Worm (Caenorhabditis elegans) whole organism, L4/young adult: Measurements from ENCODE around the gene mppb-1.

Source experiments
- W03F9.2 ChIP-seq: fragments of 150-350 bp; optimal IDR thresholded peaks from 2 replicates; lab custom pipeline; 2014; ENCODE audit warnings: missing biosample characterization, missing genetic modification characterization
- him-1 ChIP-seq: sonication (generic microtip); optimal IDR thresholded peaks from 2 replicates; lab custom pipeline; 2016; ENCODE audit warnings: missing genotype, missing genetic modification reagents, missing genetic modification characterization, missing compliant biosample characterization

DNA sequence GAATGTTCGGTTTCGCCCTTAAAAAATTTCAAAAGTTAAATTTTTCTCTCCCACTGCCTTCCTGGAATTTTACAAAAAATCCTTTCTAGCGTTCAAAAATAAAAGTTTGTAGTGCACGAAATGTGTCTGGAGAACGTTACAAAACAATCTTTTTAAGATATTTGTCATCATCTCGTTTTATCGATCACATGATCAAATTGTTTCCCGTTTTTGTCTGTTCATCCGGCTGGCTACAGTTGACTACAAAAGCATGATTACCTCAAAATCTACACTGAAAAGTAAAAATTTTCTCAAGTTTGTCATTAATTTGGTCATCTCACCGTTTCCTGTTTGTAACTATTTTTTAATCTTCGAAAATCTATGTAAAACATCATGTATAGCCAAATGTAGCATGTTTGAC, 23.4 kb upstream of the mppb-1 start:
- no peak for TF ChIP-seq W03F9.2 (tag; lab: Kevin White, UChicago)
- no peak for TF ChIP-seq him-1
